Worm (Caenorhabditis elegans) whole organism, late embryonic: ENCODE results near the gene K02E2.6.

Source experiments
- F13H6.1 ChIP-seq: sonication (generic microtip); optimal IDR thresholded peaks from 2 replicates; lab custom pipeline; 2016; ENCODE audit warnings: missing genetic modification characterization, missing compliant biosample characterization
- K09A11.1 ChIP-seq: sonication (generic microtip); optimal IDR thresholded peaks from 2 replicates; lab custom pipeline; 2017; ENCODE audit warnings: antibody characterized with exemption, mild to moderate bottlenecking, missing genetic modification characterization, missing compliant biosample characterization; ENCODE audit not compliant: insufficient read depth
- ama-1 ChIP-seq: fragments of 150-350 bp; optimal IDR thresholded peaks from 2 replicates; lab custom pipeline; 2014
- ceh-24 ChIP-seq: sonication (generic microtip); optimal IDR thresholded peaks from 2 replicates; lab custom pipeline; 2016; ENCODE audit warnings: mild to moderate bottlenecking, missing genetic modification characterization, missing compliant biosample characterization
- ceh-9 ChIP-seq: sonication (generic microtip); optimal IDR thresholded peaks from 2 replicates; lab custom pipeline; 2016; ENCODE audit warnings: mild to moderate bottlenecking, missing genetic modification characterization, inconsistent platforms, missing compliant biosample characterization
- dmd-4 ChIP-seq: sonication (generic microtip); optimal IDR thresholded peaks from 2 replicates; lab custom pipeline; 2016; ENCODE audit warnings: borderline replicate concordance, missing genetic modification characterization, missing compliant biosample characterization
- nhr-11 ChIP-seq: fragments of 150-350 bp; optimal IDR thresholded peaks from 2 replicates; lab custom pipeline; 2014; ENCODE audit warnings: missing biosample characterization, missing genetic modification characterization
- pax-1 ChIP-seq: fragments of 150-350 bp; optimal IDR thresholded peaks from 2 replicates; lab custom pipeline; 2014; ENCODE audit warnings: missing biosample characterization, missing genetic modification characterization
- pqm-1 ChIP-seq: sonication (generic microtip); optimal IDR thresholded peaks from 2 replicates; lab custom pipeline; 2016; ENCODE audit warnings: missing genetic modification characterization, missing compliant biosample characterization
- sox-4 ChIP-seq: sonication (generic microtip); optimal IDR thresholded peaks from 2 replicates; lab custom pipeline; 2017; ENCODE audit warnings: mild to moderate bottlenecking, missing genetic modification characterization, inconsistent platforms, missing compliant biosample characterization

- TF ChIP-seq ceh-9: no peak
- no peak for TF ChIP-seq nhr-11
- TF ChIP-seq F13H6.1 (tag; lab: Kevin White, UChicago): no peak
- no peak for TF ChIP-seq ama-1 (lab: Kevin White, UChicago)
- no peak for TF ChIP-seq dmd-4 (tag; lab: Kevin White, UChicago)
- TF ChIP-seq sox-4 (tag; lab: Kevin White, UChicago): no peak
- no peak for TF ChIP-seq pax-1
- TF ChIP-seq pqm-1 (tag; lab: Kevin White, UChicago): no peak
- no peak for TF ChIP-seq K09A11.1 (tag; lab: Kevin White, UChicago)
- TF ChIP-seq ceh-24 (tag; lab: Kevin White, UChicago): no peak
Observed at ce11 chrV:20393773-20394172, 13.4 kb downstream of the K02E2.6 start, which contains the start of gene cnc-7.
